Fruit fly (Drosophila melanogaster) whole organism, prepupa: ENCODE data around the gene CG13458.

Source experiments
- Blimp-1 ChIP-seq: fragments of 200-800 bp; sonication (Bioruptor generic); optimal IDR thresholded peaks from 3 replicates; lab custom pipeline; 2017; ENCODE audit warnings: missing biosample characterization, missing genetic modification characterization, mild to moderate bottlenecking, moderate library complexity, missing genetic modification reagents
- CG11294 ChIP-seq: fragments of 200-800 bp; sonication (Bioruptor generic); IDR thresholded peaks from 2 replicates; pipeline ENCODE4 v1.3.6; 2022; ENCODE audit warnings: missing biosample characterization, missing genetic modification characterization
- CG11762 ChIP-seq: fragments of 200-800 bp; sonication (Bioruptor generic); optimal IDR thresholded peaks from 3 replicates; lab custom pipeline; 2016; ENCODE audit warnings: missing biosample characterization, missing genetic modification characterization; ENCODE audit not compliant: insufficient read depth
- CG11902 ChIP-seq: fragments of 200-800 bp; sonication (Bioruptor generic); optimal IDR thresholded peaks from 3 replicates; lab custom pipeline; 2016; ENCODE audit warnings: missing biosample characterization, missing genetic modification characterization
- CG15336 ChIP-seq: fragments of 200-800 bp; sonication (Bioruptor generic); IDR thresholded peaks from 2 replicates; pipeline ENCODE4 v1.3.6; 2022; ENCODE audit warnings: missing biosample characterization, missing genetic modification characterization
- CG1621 ChIP-seq: fragments of 200-800 bp; sonication (Bioruptor generic); optimal IDR thresholded peaks from 3 replicates; lab custom pipeline; 2018; ENCODE audit warnings: missing biosample characterization, mild to moderate bottlenecking, missing genetic modification characterization
- CG3032 ChIP-seq: fragments of 200-800 bp; optimal IDR thresholded peaks from 2 replicates; lab custom pipeline; 2019; ENCODE audit warnings: missing biosample characterization, mild to moderate bottlenecking, missing genetic modification characterization, moderate library complexity
- CG31627 ChIP-seq: fragments of 200-800 bp; sonication (Bioruptor generic); optimal IDR thresholded peaks from 3 replicates; lab custom pipeline; 2016; ENCODE audit warnings: missing biosample characterization, missing genetic modification characterization
- CG32006 ChIP-seq: fragments of 200-800 bp; sonication (Bioruptor generic); optimal IDR thresholded peaks from 3 replicates; lab custom pipeline; 2017; ENCODE audit warnings: missing biosample characterization, mild to moderate bottlenecking, missing genetic modification characterization
- CG34406 ChIP-seq: fragments of 200-800 bp; sonication (Bioruptor generic); optimal IDR thresholded peaks from 3 replicates; lab custom pipeline; 2016; ENCODE audit warnings: missing biosample characterization, missing genetic modification characterization
- CG3919 ChIP-seq: fragments of 200-800 bp; sonication (Bioruptor generic); optimal IDR thresholded peaks from 3 replicates; lab custom pipeline; 2016; ENCODE audit warnings: missing biosample characterization, missing genetic modification characterization
- CG4318 ChIP-seq: fragments of 200-800 bp; sonication (Bioruptor generic); optimal IDR thresholded peaks from 3 replicates; lab custom pipeline; 2017; ENCODE audit warnings: missing biosample characterization, mild to moderate bottlenecking, missing genetic modification characterization
- CG6163 ChIP-seq: fragments of 200-800 bp; sonication (Bioruptor generic); IDR thresholded peaks from 3 replicates; pipeline ENCODE4 v1.3.6; 2022; ENCODE audit warnings: missing biosample characterization, missing genetic modification characterization
- CG6792 ChIP-seq: fragments of 200-800 bp; sonication (Bioruptor generic); optimal IDR thresholded peaks from 3 replicates; lab custom pipeline; 2016; ENCODE audit warnings: missing biosample characterization, missing genetic modification characterization
- CG6808 ChIP-seq: fragments of 200-800 bp; sonication (Bioruptor generic); optimal IDR thresholded peaks from 3 replicates; lab custom pipeline; 2017; ENCODE audit warnings: missing biosample characterization, missing genetic modification characterization, mild to moderate bottlenecking, moderate library complexity, missing genetic modification reagents
- CG6854 ChIP-seq: fragments of 200-800 bp; sonication (Bioruptor generic); optimal IDR thresholded peaks from 2 replicates; lab custom pipeline; 2017; ENCODE audit warnings: missing biosample characterization, mild to moderate bottlenecking, missing genetic modification characterization
- CG7368 ChIP-seq: fragments of 200-800 bp; sonication (Bioruptor generic); optimal IDR thresholded peaks from 3 replicates; lab custom pipeline; 2016; ENCODE audit warnings: missing biosample characterization, missing genetic modification characterization
- CG8319 ChIP-seq: fragments of 200-800 bp; sonication (Bioruptor generic); optimal IDR thresholded peaks from 3 replicates; lab custom pipeline; 2016; ENCODE audit warnings: missing biosample characterization, missing genetic modification characterization
- CG9139 ChIP-seq: fragments of 200-800 bp; sonication (Bioruptor generic); optimal IDR thresholded peaks from 3 replicates; lab custom pipeline; 2017; ENCODE audit warnings: missing biosample characterization, mild to moderate bottlenecking, missing genetic modification characterization
- Eip75B ChIP-seq: fragments of 200-800 bp; sonication (Bioruptor generic); optimal IDR thresholded peaks from 3 replicates; lab custom pipeline; 2016; ENCODE audit warnings: missing biosample characterization, missing genetic modification characterization
- Eip78C ChIP-seq: fragments of 200-800 bp; sonication (Bioruptor generic); peaks from one replicate; lab custom pipeline; 2016; ENCODE audit warnings: missing biosample characterization, missing genetic modification characterization
- Ets21C ChIP-seq: fragments of 200-800 bp; sonication (Bioruptor generic); optimal IDR thresholded peaks from 3 replicates; lab custom pipeline; 2016; ENCODE audit warnings: missing biosample characterization, missing genetic modification characterization
- Ets96B ChIP-seq: fragments of 200-800 bp; optimal IDR thresholded peaks from 2 replicates; lab custom pipeline; 2019; ENCODE audit warnings: missing biosample characterization, mild to moderate bottlenecking, missing genetic modification characterization, moderate library complexity
- Gug ChIP-seq: fragments of 200-800 bp; sonication (Bioruptor generic); IDR thresholded peaks from 2 replicates; pipeline ENCODE4 v1.3.6; 2022; ENCODE audit warnings: missing biosample characterization, missing genetic modification characterization
- Hr38 ChIP-seq: sonication (Bioruptor generic); optimal IDR thresholded peaks from 2 replicates; lab custom pipeline; 2016; ENCODE audit warnings: missing biosample characterization, missing genetic modification characterization
- Hr39 ChIP-seq: fragments of 200-800 bp; sonication (Bioruptor generic); optimal IDR thresholded peaks from 2 replicates; lab custom pipeline; 2016; ENCODE audit warnings: missing biosample characterization, missing genetic modification characterization
- Hr4 ChIP-seq: fragments of 200-800 bp; sonication (Bioruptor generic); optimal IDR thresholded peaks from 3 replicates; lab custom pipeline; 2016; ENCODE audit warnings: missing biosample characterization, missing genetic modification characterization
- Lpt ChIP-seq: fragments of 200-800 bp; sonication (Bioruptor generic); optimal IDR thresholded peaks from 3 replicates; lab custom pipeline; 2016; ENCODE audit warnings: missing biosample characterization, missing genetic modification characterization
- Met ChIP-seq: fragments of 200-800 bp; sonication (Bioruptor generic); optimal IDR thresholded peaks from 3 replicates; lab custom pipeline; 2016; ENCODE audit warnings: missing biosample characterization, missing genetic modification characterization
- Smox ChIP-seq: fragments of 200-800 bp; sonication (Bioruptor generic); optimal IDR thresholded peaks from 3 replicates; lab custom pipeline; 2016; ENCODE audit warnings: missing biosample characterization, missing genetic modification characterization
- Sox14 ChIP-seq: fragments of 200-800 bp; sonication (Bioruptor generic); optimal IDR thresholded peaks from 3 replicates; lab custom pipeline; 2016; ENCODE audit warnings: missing biosample characterization, missing genetic modification characterization
- Sox15 ChIP-seq: fragments of 200-800 bp; sonication (Bioruptor generic); optimal IDR thresholded peaks from 3 replicates; lab custom pipeline; 2016; ENCODE audit warnings: missing biosample characterization, missing genetic modification characterization
- achi ChIP-seq: fragments of 200-800 bp; sonication (Bioruptor generic); optimal IDR thresholded peaks from 3 replicates; lab custom pipeline; 2016; ENCODE audit warnings: missing biosample characterization, missing genetic modification characterization
- acj6 ChIP-seq: fragments of 200-800 bp; sonication (Bioruptor generic); optimal IDR thresholded peaks from 3 replicates; lab custom pipeline; 2016; ENCODE audit warnings: missing biosample characterization, missing genetic modification characterization
- cyc ChIP-seq: fragments of 200-800 bp; sonication (Bioruptor generic); optimal IDR thresholded peaks from 3 replicates; lab custom pipeline; 2016; ENCODE audit warnings: missing biosample characterization, missing genetic modification characterization
- dac ChIP-seq: fragments of 200-800 bp; sonication (Bioruptor generic); optimal IDR thresholded peaks from 2 replicates; lab custom pipeline; 2017; ENCODE audit warnings: missing biosample characterization, mild to moderate bottlenecking, missing genetic modification characterization
- eg ChIP-seq: fragments of 200-800 bp; sonication (Bioruptor generic); IDR thresholded peaks from 3 replicates; pipeline ENCODE4 v1.3.6; 2022; ENCODE audit warnings: missing biosample characterization, missing genetic modification characterization
- fd59A ChIP-seq: fragments of 200-800 bp; sonication (Bioruptor generic); optimal IDR thresholded peaks from 2 replicates; lab custom pipeline; 2017; ENCODE audit warnings: missing biosample characterization, mild to moderate bottlenecking, missing genetic modification characterization, missing genetic modification reagents
- fd85E ChIP-seq: fragments of 200-800 bp; sonication (Bioruptor generic); optimal IDR thresholded peaks from 3 replicates; lab custom pipeline; 2016; ENCODE audit warnings: missing biosample characterization, missing genetic modification characterization
- fkh ChIP-seq: fragments of 200-800 bp; sonication (Bioruptor generic); optimal IDR thresholded peaks from 3 replicates; lab custom pipeline; 2017; ENCODE audit warnings: missing biosample characterization, mild to moderate bottlenecking, missing genetic modification characterization, moderate library complexity
- lz ChIP-seq: fragments of 200-800 bp; sonication (Bioruptor generic); optimal IDR thresholded peaks from 3 replicates; lab custom pipeline; 2016; ENCODE audit warnings: missing biosample characterization, missing genetic modification characterization
- pdm3 ChIP-seq: fragments of 200-800 bp; sonication (Bioruptor generic); optimal IDR thresholded peaks from 3 replicates; lab custom pipeline; 2016; ENCODE audit warnings: missing biosample characterization, missing genetic modification characterization
- salr ChIP-seq, 2 experiments: fragments of 200-800 bp; sonication (Bioruptor generic); optimal IDR thresholded peaks; 3 replicates each; lab custom pipeline; 2016 to 2018; ENCODE audit warnings: missing biosample characterization in 2 of 2, missing genetic modification characterization in 2 of 2, mild to moderate bottlenecking in 1 of 2
- spab ChIP-seq: fragments of 200-800 bp; sonication (Bioruptor generic); optimal IDR thresholded peaks from 2 replicates; lab custom pipeline; 2017; ENCODE audit warnings: missing biosample characterization, mild to moderate bottlenecking, missing genetic modification characterization, missing genetic modification reagents
- ss ChIP-seq, 2 experiments: fragments of 200-800 bp; sonication (Bioruptor generic); optimal IDR thresholded peaks; 2 replicates in 1 of 2; 3 replicates in 1 of 2; lab custom pipeline; 2017 to 2018; ENCODE audit warnings: mild to moderate bottlenecking in 2 of 2, missing biosample characterization in 2 of 2, missing genetic modification characterization in 2 of 2, moderate library complexity in 1 of 2
- vri ChIP-seq: fragments of 200-800 bp; sonication (Bioruptor generic); optimal IDR thresholded peaks from 3 replicates; lab custom pipeline; 2016; ENCODE audit warnings: missing biosample characterization, mild to moderate bottlenecking, missing genetic modification characterization

The CG13458 gene

dm6 chr3L:15102669-15103309 is 10.6 kb upstream of the CG13458 start (continued):
- TF ChIP-seq CG6854 (peak; percentile 99), fd85E (GFP tag; lab: Kevin White, UChicago) (no peak), Hr4 (GFP tag; lab: Kevin White, UChicago) (peak; percentile 7), CG15336 (GFP tag; lab: Robert Waterston, UW) (no peak), lz (GFP tag; lab: Kevin White, UChicago) (no peak), vri (GFP tag; lab: Kevin White, UChicago) (no peak), Hr39 (GFP tag; lab: Kevin White, UChicago) (peak; percentile 17), Smox (GFP tag; lab: Kevin White, UChicago) (no peak), CG11762 (no peak), fd59A (GFP tag; lab: Kevin White, UChicago) (no peak), CG11902 (peak; percentile 8), eg (GFP tag; lab: Robert Waterston, UW) (0 out of 3 replicates have a peak, but pooled peaks have one; percentile 47), Sox15 (peak; percentile 6), CG9139 (no peak), cyc (peak; percentile 19), Blimp-1 (GFP tag; lab: Kevin White, UChicago) (no peak), CG32006 (peak; percentile 39), Gug (0 out of 2 replicates have a peak, but pooled peaks have one; percentile 15), Eip75B (GFP tag; lab: Kevin White, UChicago) (no peak), Eip78C (GFP tag; lab: Kevin White, UChicago) (peak; percentile 57), CG4318 (peak; percentile 6), CG6163 (GFP tag; lab: Robert Waterston, UW) (peak; percentile 54; the same call in 1 of the 3 replicates), Hr38 (GFP tag; lab: Kevin White, UChicago) (no peak), salr (GFP tag; optimal IDR thresholded peaks at IDR 0.05; lab: Kevin White, UChicago) (no peak), achi (GFP tag; lab: Kevin White, UChicago) (peak; percentile 5), ss (GFP tag; optimal IDR thresholded peaks at IDR 0.05; lab: Kevin White, UChicago) (peak; percentile 38 to 56), spab (GFP tag; lab: Kevin White, UChicago) (peak; percentile 28), Sox14 (no peak), CG3919 (GFP tag; lab: Kevin White, UChicago) (peak; percentile 48), CG11294 (no peak)

- TF ChIP-seq ss (GFP tag; optimal IDR thresholded peaks at IDR 0.05; lab: Kevin White, UChicago) (peak; percentile 26 to 76), CG4318 (no peak), pdm3 (GFP tag; lab: Kevin White, UChicago) (no peak), CG11762 (no peak), CG32006 (no peak), CG3032 (tag; lab: Kevin White, UChicago) (peak; percentile 2), Sox15 (no peak), Blimp-1 (GFP tag; lab: Kevin White, UChicago) (peak; percentile 2), achi (GFP tag; lab: Kevin White, UChicago) (no peak), fkh (GFP tag; lab: Kevin White, UChicago) (no peak), lz (GFP tag; lab: Kevin White, UChicago) (no peak), CG31627 (GFP tag; lab: Kevin White, UChicago) (no peak), CG6792 (no peak), CG9139 (peak; percentile 8), CG3919 (GFP tag; lab: Kevin White, UChicago) (no peak), Ets21C (GFP tag; lab: Kevin White, UChicago) (no peak), acj6 (GFP tag; lab: Kevin White, UChicago) (no peak), CG7368 (no peak), CG8319 (GFP tag; lab: Kevin White, UChicago) (no peak), Gug (peak; percentile 19; the same call in 1 of the 2 replicates), CG34406 (GFP tag; lab: Kevin White, UChicago) (peak; percentile 10), CG1621 (tag; lab: Kevin White, UChicago) (peak; percentile 19), Sox14 (no peak), Hr39 (GFP tag; lab: Kevin White, UChicago) (no peak), CG11294 (no peak), salr (GFP tag; optimal IDR thresholded peaks at IDR 0.05; lab: Kevin White, UChicago) (peak in 1 of 2 experiments; percentile 1), CG6808 (no peak), dac (GFP tag; lab: Kevin White, UChicago) (no peak), Lpt (peak; percentile 37), eg (GFP tag; lab: Robert Waterston, UW) (0 out of 3 replicates have a peak, but pooled peaks have one; percentile 30), Met (GFP tag; lab: Kevin White, UChicago) (peak; percentile 17), Ets96B (no peak)
These were observed 9.1 kb upstream of the CG13458 start for dm6 chr3L:15103988-15104848.
